Fruit fly (Drosophila melanogaster) whole organism, embryonic: ENCODE results near the gene CG33331.

Source experiments
- Atf-2 ChIP-seq: fragments of 200-800 bp; sonication (Bioruptor generic); optimal IDR thresholded peaks from 2 replicates; lab custom pipeline; 2016; ENCODE audit warnings: missing biosample characterization, missing genetic modification characterization
- Awh ChIP-seq: fragments of 200-800 bp; sonication (Bioruptor generic); IDR thresholded peaks from 2 replicates; pipeline ENCODE4, ENCODE4 v1.3.6; 2022; ENCODE audit warnings: missing biosample characterization, missing genetic modification characterization
- CG10274 ChIP-seq: fragments of 200-800 bp; sonication (Bioruptor generic); optimal IDR thresholded peaks from 3 replicates; lab custom pipeline; 2017; ENCODE audit warnings: missing biosample characterization, mild to moderate bottlenecking, missing genetic modification characterization
- CG11093 ChIP-seq: fragments of 200-800 bp; sonication (Bioruptor generic); IDR thresholded peaks from 3 replicates; pipeline ENCODE4 v1.3.6; 2022; ENCODE audit warnings: missing biosample characterization, missing genetic modification characterization
- CG12071 ChIP-seq: fragments of 200-800 bp; sonication (Bioruptor generic); optimal IDR thresholded peaks from 3 replicates; lab custom pipeline; 2018; ENCODE audit warnings: missing biosample characterization, mild to moderate bottlenecking, missing genetic modification characterization
- CG13123 ChIP-seq: fragments of 200-800 bp; sonication (Bioruptor generic); optimal IDR thresholded peaks from 2 replicates; lab custom pipeline; 2016; ENCODE audit warnings: missing biosample characterization, missing genetic modification characterization
- CG13624 ChIP-seq: fragments of 200-800 bp; sonication (Bioruptor generic); optimal IDR thresholded peaks from 2 replicates; lab custom pipeline; 2016; ENCODE audit warnings: missing biosample characterization, missing genetic modification characterization
- CG17568 ChIP-seq: fragments of 200-800 bp; sonication (Bioruptor generic); optimal IDR thresholded peaks from 2 replicates; lab custom pipeline; 2018; ENCODE audit warnings: missing biosample characterization, mild to moderate bottlenecking, missing genetic modification characterization, moderate library complexity
- CG17612 ChIP-seq: fragments of 200-800 bp; sonication (Bioruptor generic); IDR thresholded peaks from 2 replicates; pipeline ENCODE4 v1.3.6; 2022; ENCODE audit warnings: missing biosample characterization, missing genetic modification characterization
- CG17829 ChIP-seq: fragments of 200-800 bp; optimal IDR thresholded peaks from 2 replicates; lab custom pipeline; 2019; ENCODE audit warnings: missing biosample characterization, mild to moderate bottlenecking, missing genetic modification characterization, moderate library complexity
- CG18262 ChIP-seq: fragments of 200-800 bp; optimal IDR thresholded peaks from 3 replicates; lab custom pipeline; 2019; ENCODE audit warnings: missing biosample characterization, mild to moderate bottlenecking, missing genetic modification characterization, moderate library complexity
- CG2129 ChIP-seq: fragments of 200-800 bp; sonication (Bioruptor generic); IDR thresholded peaks from 2 replicates; pipeline ENCODE4 v1.3.6; 2022; ENCODE audit warnings: missing biosample characterization, missing genetic modification characterization; ENCODE audit not compliant: partially characterized antibody
- CG2712 ChIP-seq: fragments of 200-800 bp; optimal IDR thresholded peaks from 3 replicates; lab custom pipeline; 2019; ENCODE audit warnings: missing biosample characterization, mild to moderate bottlenecking, missing genetic modification characterization, moderate library complexity
- CG32532 ChIP-seq: fragments of 200-800 bp; sonication (Bioruptor generic); IDR thresholded peaks from 2 replicates; pipeline ENCODE4 v1.3.6; 2022; ENCODE audit warnings: missing biosample characterization, missing genetic modification characterization
- CG32767 ChIP-seq: fragments of 200-800 bp; sonication (Bioruptor generic); IDR thresholded peaks from 2 replicates; pipeline ENCODE4 v1.3.6; 2022; ENCODE audit warnings: missing biosample characterization, missing genetic modification characterization
- CG5245 ChIP-seq: fragments of 200-800 bp; sonication (Bioruptor generic); optimal IDR thresholded peaks from 3 replicates; lab custom pipeline; 2016; ENCODE audit warnings: missing biosample characterization, missing genetic modification characterization
- CG6854 ChIP-seq: fragments of 200-800 bp; sonication (Bioruptor generic); optimal IDR thresholded peaks from 3 replicates; lab custom pipeline; 2017; ENCODE audit warnings: missing biosample characterization, mild to moderate bottlenecking, missing genetic modification characterization
- CG7271 ChIP-seq: fragments of 200-800 bp; sonication (Bioruptor generic); optimal IDR thresholded peaks from 2 replicates; lab custom pipeline; 2018; ENCODE audit warnings: missing biosample characterization, mild to moderate bottlenecking, missing genetic modification characterization, moderate library complexity
- CG7372 ChIP-seq: fragments of 200-800 bp; sonication (Bioruptor generic); IDR thresholded peaks from 2 replicates; pipeline ENCODE4 v1.3.6; 2022; ENCODE audit warnings: missing biosample characterization, missing genetic modification characterization
- CG9817 ChIP-seq: fragments of 200-800 bp; sonication (Bioruptor generic); optimal IDR thresholded peaks from 2 replicates; lab custom pipeline; 2018; ENCODE audit warnings: missing biosample characterization, mild to moderate bottlenecking, missing genetic modification characterization, moderate library complexity
- E2f2 ChIP-seq: fragments of 200-800 bp; sonication (Bioruptor generic); IDR thresholded peaks from 2 replicates; pipeline ENCODE4 v1.3.6; 2022; ENCODE audit warnings: missing biosample characterization, missing genetic modification characterization
- H15 ChIP-seq: fragments of 200-800 bp; sonication (Bioruptor generic); IDR thresholded peaks from 3 replicates; pipeline ENCODE4 v1.3.6; 2022; ENCODE audit warnings: missing biosample characterization, missing genetic modification characterization
- H2.0 ChIP-seq: fragments of 200-800 bp; sonication (Bioruptor generic); IDR thresholded peaks from 2 replicates; pipeline ENCODE4 v1.3.6; 2022; ENCODE audit warnings: missing biosample characterization, missing genetic modification characterization
- HLH3B ChIP-seq: fragments of 200-800 bp; sonication (Bioruptor generic); IDR thresholded peaks from 2 replicates; pipeline ENCODE4 v1.3.6; 2022; ENCODE audit warnings: missing biosample characterization, missing genetic modification characterization
- Hey ChIP-seq: fragments of 200-800 bp; sonication (Bioruptor generic); optimal IDR thresholded peaks from 3 replicates; lab custom pipeline; 2018; ENCODE audit warnings: missing biosample characterization, mild to moderate bottlenecking, missing genetic modification characterization
- Hmx ChIP-seq: fragments of 200-800 bp; sonication (Bioruptor generic); optimal IDR thresholded peaks from 2 replicates; lab custom pipeline; 2016; ENCODE audit warnings: missing biosample characterization, missing genetic modification characterization
- Hr3 ChIP-seq: fragments of 200-800 bp; sonication (Bioruptor generic); optimal IDR thresholded peaks from 3 replicates; lab custom pipeline; 2016; ENCODE audit warnings: missing biosample characterization, missing genetic modification characterization
- Hr39 ChIP-seq: fragments of >200 bp; optimal IDR thresholded peaks from 2 replicates; lab custom pipeline; 2017
- MESR4 ChIP-seq: fragments of 200-800 bp; sonication (Bioruptor generic); optimal IDR thresholded peaks from 2 replicates; lab custom pipeline; 2018; ENCODE audit warnings: missing biosample characterization, mild to moderate bottlenecking, missing genetic modification characterization, moderate library complexity
- MTF-1 ChIP-seq: fragments of 200-800 bp; sonication (Bioruptor generic); optimal IDR thresholded peaks from 2 replicates; lab custom pipeline; 2018; ENCODE audit warnings: missing biosample characterization, mild to moderate bottlenecking, missing genetic modification characterization, borderline replicate concordance
- Mes4 ChIP-seq: fragments of 200-800 bp; sonication (Bioruptor generic); optimal IDR thresholded peaks from 2 replicates; lab custom pipeline; 2016; ENCODE audit warnings: missing biosample characterization, missing genetic modification characterization
- Mrtf ChIP-seq: fragments of 200-800 bp; sonication (Bioruptor generic); IDR thresholded peaks from 3 replicates; pipeline ENCODE4 v1.3.6; 2022; ENCODE audit warnings: missing biosample characterization, missing genetic modification characterization
- Sin3A ChIP-seq: fragments of >200 bp; optimal IDR thresholded peaks from 2 replicates; lab custom pipeline; 2018
- Sry-δ ChIP-seq: fragments of 200-800 bp; sonication (Bioruptor generic); optimal IDR thresholded peaks from 2 replicates; lab custom pipeline; 2016; ENCODE audit warnings: missing biosample characterization, missing genetic modification characterization
- bigmax ChIP-seq: fragments of 200-800 bp; sonication (Bioruptor generic); optimal IDR thresholded peaks from 2 replicates; lab custom pipeline; 2018; ENCODE audit warnings: missing biosample characterization, mild to moderate bottlenecking, missing genetic modification characterization
- caup ChIP-seq: fragments of 200-800 bp; sonication (Bioruptor generic); optimal IDR thresholded peaks from 3 replicates; lab custom pipeline; 2017; ENCODE audit warnings: missing biosample characterization, mild to moderate bottlenecking, missing genetic modification characterization, moderate library complexity; ENCODE audit not compliant: severe bottlenecking
- chn ChIP-seq: fragments of 200-800 bp; sonication (Bioruptor generic); optimal IDR thresholded peaks from 2 replicates; lab custom pipeline; 2016; ENCODE audit warnings: missing biosample characterization, missing genetic modification characterization
- croc ChIP-seq: fragments of 200-800 bp; sonication (Bioruptor generic); conservative IDR thresholded peaks from 3 replicates; pipeline ENCODE4 v1.3.6; 2022; ENCODE audit warnings: missing biosample characterization, missing genetic modification characterization
- dan ChIP-seq: fragments of 200-800 bp; sonication (Bioruptor generic); IDR thresholded peaks from 2 replicates; pipeline ENCODE4 v1.3.6; 2022; ENCODE audit warnings: missing biosample characterization, missing genetic modification characterization
- dmrt99B ChIP-seq: fragments of 200-800 bp; sonication (Bioruptor generic); optimal IDR thresholded peaks from 2 replicates; lab custom pipeline; 2018; ENCODE audit warnings: missing biosample characterization, mild to moderate bottlenecking, missing genetic modification characterization, moderate library complexity
- fd3F ChIP-seq: fragments of 200-800 bp; sonication (Bioruptor generic); optimal IDR thresholded peaks from 2 replicates; lab custom pipeline; 2018; ENCODE audit warnings: missing biosample characterization, mild to moderate bottlenecking, missing genetic modification characterization, moderate library complexity
- jing ChIP-seq: fragments of 200-800 bp; sonication (Bioruptor generic); optimal IDR thresholded peaks from 2 replicates; lab custom pipeline; 2018; ENCODE audit warnings: missing biosample characterization, mild to moderate bottlenecking, missing genetic modification characterization
- lov ChIP-seq, 2 experiments: fragments of 200-800 bp in 1 of 2; fragments of >200 bp in 1 of 2; sonication (Bioruptor generic) in 1 of 2; IDR thresholded peaks in 1 of 2; optimal IDR thresholded peaks in 1 of 2; 2 replicates in 1 of 2; 3 replicates in 1 of 2; pipeline versions ENCODE4 v1.3.6 to Lab custom; 2017 to 2022; ENCODE audit warnings: missing biosample characterization in 1 of 2, missing genetic modification characterization in 1 of 2
- maf-S ChIP-seq: fragments of 200-800 bp; sonication (Bioruptor generic); optimal IDR thresholded peaks from 2 replicates; lab custom pipeline; 2016; ENCODE audit warnings: missing biosample characterization, missing genetic modification characterization
- nom ChIP-seq: fragments of 200-800 bp; sonication (Bioruptor generic); optimal IDR thresholded peaks from 2 replicates; lab custom pipeline; 2017; ENCODE audit warnings: missing biosample characterization, missing genetic modification characterization, mild to moderate bottlenecking, moderate library complexity, missing genetic modification reagents
- pzg ChIP-seq: fragments of 200-800 bp; sonication (Bioruptor generic); optimal IDR thresholded peaks from 3 replicates; lab custom pipeline; 2018; ENCODE audit warnings: missing biosample characterization, mild to moderate bottlenecking, missing genetic modification characterization, moderate library complexity
- run ChIP-seq: fragments of 200-800 bp; sonication (Bioruptor generic); optimal IDR thresholded peaks from 3 replicates; lab custom pipeline; 2018; ENCODE audit warnings: missing biosample characterization, mild to moderate bottlenecking, missing genetic modification characterization
- salm ChIP-seq: fragments of 200-800 bp; sonication (Bioruptor generic); optimal IDR thresholded peaks from 2 replicates; lab custom pipeline; 2018; ENCODE audit warnings: missing biosample characterization, mild to moderate bottlenecking, missing genetic modification characterization
- sd ChIP-seq: fragments of 200-800 bp; sonication (Bioruptor generic); optimal IDR thresholded peaks from 3 replicates; lab custom pipeline; 2018; ENCODE audit warnings: missing biosample characterization, mild to moderate bottlenecking, missing genetic modification characterization, moderate library complexity
- sim ChIP-seq: fragments of 200-800 bp; sonication (Bioruptor generic); IDR thresholded peaks from 2 replicates; pipeline ENCODE4 v1.3.6; 2022; ENCODE audit warnings: missing biosample characterization, missing genetic modification characterization
- vvl ChIP-seq: fragments of 200-800 bp; sonication (Bioruptor generic); IDR thresholded peaks from 2 replicates; pipeline ENCODE4 v1.3.6; 2022; ENCODE audit warnings: missing biosample characterization, missing genetic modification characterization

The CG33331 gene

DNA sequence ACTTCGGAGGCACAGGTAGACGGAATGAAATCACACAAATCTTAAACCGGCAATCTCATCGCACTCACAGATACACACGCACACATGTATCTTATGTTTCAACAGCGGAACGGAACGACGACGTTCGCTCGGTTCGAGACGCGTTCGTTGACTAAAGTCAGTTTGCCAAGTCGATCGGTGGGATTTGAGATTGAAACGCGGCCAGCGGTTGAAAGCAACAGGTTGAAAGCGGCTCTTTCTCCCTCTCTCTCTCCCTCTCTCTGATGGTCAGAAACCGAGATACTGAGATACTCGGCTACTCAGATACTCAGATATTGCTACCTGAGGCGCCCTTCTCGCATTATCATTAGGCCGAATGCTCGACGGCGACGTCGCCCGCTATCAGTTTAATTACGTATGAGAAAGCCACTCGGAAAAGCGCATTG lies 32.5 kb upstream of the CG33331 start (continued):
- TF ChIP-seq CG10274 (GFP tag; lab: Kevin White, UChicago) (no peak), CG13624 (GFP tag; lab: Kevin White, UChicago) (peak; percentile 51), CG32532 (GFP tag; lab: Robert Waterston, UW) (peak; percentile 86; the same call in 1 of the 2 replicates), Sin3A (lab: Kevin White, UChicago) (no peak), CG18262 (tag; lab: Kevin White, UChicago) (no peak), H15 (no peak), HLH3B (GFP tag; lab: Robert Waterston, UW) (no peak; the same call in 1 of the 2 replicates), Mes4 (no peak), dmrt99B (tag; lab: Kevin White, UChicago) (peak; percentile 2), CG7372 (GFP tag; lab: Robert Waterston, UW) (no peak), pzg (GFP tag; lab: Kevin White, UChicago) (no peak), Awh (GFP tag; lab: Robert Waterston, UW) (peak; percentile 47; the same call in 1 of the 2 replicates), jing (GFP tag; lab: Kevin White, UChicago) (no peak), caup (GFP tag; lab: Kevin White, UChicago) (peak; percentile 86), croc (GFP tag; lab: Robert Waterston, UW) (no peak), sim (GFP tag; lab: Robert Waterston, UW) (no peak), Mrtf (GFP tag; lab: Robert Waterston, UW) (no peak), Hey (peak; percentile 38), nom (GFP tag; lab: Kevin White, UChicago) (peak; percentile 75), lov (optimal IDR thresholded peaks at IDR 0.05; lab: Kevin White, UChicago) (no peak), lov (GFP tag; IDR thresholded peaks at IDR 0.05; lab: Robert Waterston, UW) (no peak), maf-S (GFP tag; lab: Kevin White, UChicago) (no peak), chn (GFP tag; lab: Kevin White, UChicago) (peak; percentile 3), MTF-1 (GFP tag; lab: Kevin White, UChicago) (peak; percentile 17), Sry-δ (no peak), sd (peak; percentile 26), E2f2 (peak; percentile 31; the same call in 1 of the 2 replicates), salm (tag; lab: Kevin White, UChicago) (no peak), CG2712 (tag; lab: Kevin White, UChicago) (no peak), CG9817 (no peak), CG17612 (GFP tag; lab: Robert Waterston, UW) (no peak), CG17829 (tag; lab: Kevin White, UChicago) (peak; percentile 38), fd3F (no peak), CG6854 (GFP tag; lab: Kevin White, UChicago) (peak; percentile 79), CG12071 (GFP tag; lab: Kevin White, UChicago) (peak; percentile 65), run (tag; lab: Kevin White, UChicago) (no peak), CG11093 (no peak), H2.0 (no peak), CG17568 (GFP tag; lab: Kevin White, UChicago) (peak; percentile 63), Hr39 (lab: Kevin White, UChicago) (no peak), MESR4 (GFP tag; lab: Kevin White, UChicago) (peak; percentile 11), bigmax (GFP tag; lab: Kevin White, UChicago) (peak; percentile 5), CG5245 (GFP tag; lab: Kevin White, UChicago) (no peak), CG7271 (tag; lab: Kevin White, UChicago) (no peak), vvl (0 out of 2 replicates have a peak, but pooled peaks have one; percentile 84), dan (GFP tag; lab: Robert Waterston, UW) (no peak), Hmx (no peak), CG32767 (GFP tag; lab: Robert Waterston, UW) (no peak; the same call in 1 of the 2 replicates), CG2129 (GFP tag; lab: Robert Waterston, UW) (no peak), Atf-2 (GFP tag; lab: Kevin White, UChicago) (no peak), Hr3 (GFP tag; lab: Kevin White, UChicago) (no peak), CG13123 (GFP tag; lab: Kevin White, UChicago) (no peak)
